Fruit fly (Drosophila melanogaster): ENCODE results near the gene endos.

dm6 chr3L:13982516-13982915, 49.0 kb downstream of the endos start:
- TF ChIP-seq CTCF (optimal IDR thresholded peaks at IDR 0.05) (no peak), CG8478 (optimal IDR thresholded peaks at IDR 0.05) (no peak)
